Worm (Caenorhabditis elegans): ENCODE measurements around the gene Y37E11AL.12.

ce11 chrIV:3659951-3660350, 41.8 kb downstream of the Y37E11AL.12 start:
- no peak for TF ChIP-seq ama-1 (optimal IDR thresholded peaks at IDR 0.05)
- no peak for TF ChIP-seq unc-3 (GFP tag; conservative IDR thresholded peaks at IDR 0.05)
- no peak for TF ChIP-seq unc-3 (tag; optimal IDR thresholded peaks at IDR 0.05)
- no peak for TF ChIP-seq nhr-232 (tag; optimal IDR thresholded peaks at IDR 0.05)
- no peak for TF ChIP-seq fkh-10 (GFP tag; optimal IDR thresholded peaks at IDR 0.05)
- no peak for TF ChIP-seq pqm-1 (tag; optimal IDR thresholded peaks at IDR 0.05)
- no peak for TF ChIP-seq hlh-6 (tag; optimal IDR thresholded peaks at IDR 0.05)
- TF ChIP-seq tbx-7 (tag; optimal IDR thresholded peaks at IDR 0.05): no peak
- no peak for TF ChIP-seq ceh-18 (tag; optimal IDR thresholded peaks at IDR 0.05)
- TF ChIP-seq sox-4 (tag; optimal IDR thresholded peaks at IDR 0.05): no peak
- no peak for TF ChIP-seq pag-3 (tag; optimal IDR thresholded peaks at IDR 0.05; ENCODE audit: borderline replicate concordance)
- TF ChIP-seq tbx-2 (tag; optimal IDR thresholded peaks at IDR 0.05): no peak
- no peak for TF ChIP-seq ceh-31 (tag; optimal IDR thresholded peaks at IDR 0.05)
- no peak for TF ChIP-seq ceh-6 (GFP tag; optimal IDR thresholded peaks at IDR 0.05)

Measured in whole organism, late embryonic.